Fruit fly (Drosophila melanogaster) whole organism, embryonic: Measurements from ENCODE around the gene CG13481.
A peak's percentile ranks its signal among the peaks of the same experiment; 100 is the strongest.

Experiments
- Abd-B ChIP-seq: fragments of 200-800 bp; sonication (Bioruptor generic); optimal IDR thresholded peaks from 2 replicates; lab custom pipeline; 2018; ENCODE audit warnings: missing biosample characterization, mild to moderate bottlenecking, missing genetic modification characterization, moderate library complexity
- BtbVII ChIP-seq: fragments of 200-800 bp; sonication (Bioruptor generic); optimal IDR thresholded peaks from 3 replicates; lab custom pipeline; 2017; ENCODE audit warnings: missing biosample characterization, mild to moderate bottlenecking, missing genetic modification characterization
- C15 ChIP-seq: fragments of 200-800 bp; sonication (Bioruptor generic); IDR thresholded peaks from 3 replicates; pipeline ENCODE4 v1.3.6; 2022; ENCODE audit warnings: missing biosample characterization, missing genetic modification characterization
- CG10431 ChIP-seq: fragments of 200-800 bp; sonication (Bioruptor generic); optimal IDR thresholded peaks from 3 replicates; lab custom pipeline; 2018; ENCODE audit warnings: missing biosample characterization, mild to moderate bottlenecking, missing genetic modification characterization
- CG11456 ChIP-seq: fragments of 200-800 bp; sonication (Bioruptor generic); IDR thresholded peaks from 3 replicates; pipeline ENCODE4 v1.3.6; 2022; ENCODE audit warnings: missing biosample characterization, missing genetic modification characterization
- CG12071 ChIP-seq: fragments of 200-800 bp; sonication (Bioruptor generic); optimal IDR thresholded peaks from 3 replicates; lab custom pipeline; 2018; ENCODE audit warnings: missing biosample characterization, mild to moderate bottlenecking, missing genetic modification characterization
- CG17612 ChIP-seq: fragments of 200-800 bp; sonication (Bioruptor generic); IDR thresholded peaks from 2 replicates; pipeline ENCODE4 v1.3.6; 2022; ENCODE audit warnings: missing biosample characterization, missing genetic modification characterization
- CG18476 ChIP-seq: fragments of 200-800 bp; sonication (Bioruptor generic); optimal IDR thresholded peaks from 2 replicates; lab custom pipeline; 2016; ENCODE audit warnings: missing biosample characterization, mild to moderate bottlenecking, missing genetic modification characterization
- CG2889 ChIP-seq: fragments of 200-800 bp; sonication (Bioruptor generic); IDR thresholded peaks from 3 replicates; pipeline ENCODE4 v1.3.6; 2022; ENCODE audit warnings: missing biosample characterization, missing genetic modification characterization
- CG3407 ChIP-seq: fragments of 200-800 bp; sonication (Bioruptor generic); optimal IDR thresholded peaks from 2 replicates; lab custom pipeline; 2018; ENCODE audit warnings: missing biosample characterization, mild to moderate bottlenecking, missing genetic modification characterization
- CG34224 ChIP-seq: fragments of 200-800 bp; sonication (Bioruptor generic); IDR thresholded peaks from 3 replicates; pipeline ENCODE4 v1.3.6; 2022; ENCODE audit warnings: missing biosample characterization, missing genetic modification characterization; ENCODE audit not compliant: partially characterized antibody
- CG3847 ChIP-seq: fragments of 200-800 bp; sonication (Bioruptor generic); IDR thresholded peaks from 2 replicates; pipeline ENCODE4 v1.3.6; 2022; ENCODE audit warnings: missing biosample characterization, missing genetic modification characterization
- CG7372 ChIP-seq: fragments of 200-800 bp; sonication (Bioruptor generic); IDR thresholded peaks from 2 replicates; pipeline ENCODE4 v1.3.6; 2022; ENCODE audit warnings: missing biosample characterization, missing genetic modification characterization
- CG7786 ChIP-seq: fragments of 200-800 bp; sonication (Bioruptor generic); optimal IDR thresholded peaks from 2 replicates; lab custom pipeline; 2016; ENCODE audit warnings: missing biosample characterization, missing genetic modification characterization
- CG7928 ChIP-seq: fragments of 200-800 bp; sonication (Bioruptor generic); optimal IDR thresholded peaks from 2 replicates; lab custom pipeline; 2017; ENCODE audit warnings: missing biosample characterization, mild to moderate bottlenecking, missing genetic modification characterization
- CG7987 ChIP-seq: fragments of 200-800 bp; sonication (Bioruptor generic); optimal IDR thresholded peaks from 2 replicates; lab custom pipeline; 2018; ENCODE audit warnings: missing biosample characterization, mild to moderate bottlenecking, missing genetic modification characterization, moderate library complexity
- Dbx ChIP-seq: fragments of 200-800 bp; sonication (Bioruptor generic); IDR thresholded peaks from 3 replicates; pipeline ENCODE4 v1.3.6; 2022; ENCODE audit warnings: missing biosample characterization, missing genetic modification characterization
- Dip3 ChIP-seq: fragments of 200-800 bp; sonication (Bioruptor generic); optimal IDR thresholded peaks from 3 replicates; lab custom pipeline; 2016; ENCODE audit warnings: missing biosample characterization, missing genetic modification characterization
- E2f1 ChIP-seq: fragments of 200-800 bp; sonication (Bioruptor generic); IDR thresholded peaks from 2 replicates; pipeline ENCODE4 v1.3.6; 2022; ENCODE audit warnings: missing biosample characterization, missing genetic modification characterization
- ERR ChIP-seq: fragments of 200-800 bp; sonication (Bioruptor generic); optimal IDR thresholded peaks from 2 replicates; lab custom pipeline; 2016; ENCODE audit warnings: missing biosample characterization, missing genetic modification characterization
- Ets65A ChIP-seq: fragments of 200-800 bp; sonication (Bioruptor generic); peaks from one replicate; lab custom pipeline; 2016; ENCODE audit warnings: missing biosample characterization, missing genetic modification characterization
- Kr ChIP-seq: fragments of 200-800 bp; sonication (Bioruptor generic); optimal IDR thresholded peaks from 2 replicates; lab custom pipeline; 2017; ENCODE audit warnings: missing biosample characterization, mild to moderate bottlenecking, missing genetic modification characterization
- MESR4 ChIP-seq: fragments of 200-800 bp; sonication (Bioruptor generic); optimal IDR thresholded peaks from 2 replicates; lab custom pipeline; 2018; ENCODE audit warnings: missing biosample characterization, mild to moderate bottlenecking, missing genetic modification characterization, moderate library complexity
- NFAT ChIP-seq: fragments of 200-800 bp; sonication (Bioruptor generic); IDR thresholded peaks from 2 replicates; pipeline ENCODE4 v1.3.6; 2022; ENCODE audit warnings: missing biosample characterization, missing genetic modification characterization
- Sox102F ChIP-seq: fragments of 200-800 bp; sonication (Bioruptor generic); optimal IDR thresholded peaks from 2 replicates; lab custom pipeline; 2018; ENCODE audit warnings: missing biosample characterization, mild to moderate bottlenecking, missing genetic modification characterization, moderate library complexity
- ap ChIP-seq: fragments of 200-800 bp; sonication (Bioruptor generic); IDR thresholded peaks from 2 replicates; pipeline ENCODE4 v1.3.6; 2022; ENCODE audit warnings: missing biosample characterization, missing genetic modification characterization
- croc ChIP-seq: fragments of 200-800 bp; sonication (Bioruptor generic); conservative IDR thresholded peaks from 3 replicates; pipeline ENCODE4 v1.3.6; 2022; ENCODE audit warnings: missing biosample characterization, missing genetic modification characterization
- disco-r ChIP-seq: fragments of 200-800 bp; sonication (Bioruptor generic); optimal IDR thresholded peaks from 2 replicates; lab custom pipeline; 2016; ENCODE audit warnings: missing biosample characterization, missing genetic modification characterization
- eve ChIP-seq, 2 experiments: fragments of >200 bp; optimal IDR thresholded peaks; 2 replicates each; lab custom pipeline; 2017; ENCODE audit warnings: missing biosample characterization in 2 of 2, missing genetic modification characterization in 2 of 2
- fd102C ChIP-seq: fragments of 200-800 bp; sonication (Bioruptor generic); optimal IDR thresholded peaks from 2 replicates; lab custom pipeline; 2018; ENCODE audit warnings: missing biosample characterization, mild to moderate bottlenecking, missing genetic modification characterization, moderate library complexity
- fd64A ChIP-seq: fragments of 200-800 bp; sonication (Bioruptor generic); optimal IDR thresholded peaks from 3 replicates; lab custom pipeline; 2018; ENCODE audit warnings: missing biosample characterization, mild to moderate bottlenecking, missing genetic modification characterization
- gfzf ChIP-seq: fragments of 200-800 bp; sonication (Bioruptor generic); optimal IDR thresholded peaks from 2 replicates; lab custom pipeline; 2016; ENCODE audit warnings: missing biosample characterization, mild to moderate bottlenecking, missing genetic modification characterization, moderate library complexity
- gsb ChIP-seq: fragments of 200-800 bp; sonication (Bioruptor generic); IDR thresholded peaks from 2 replicates; pipeline ENCODE4 v1.3.6; 2022; ENCODE audit warnings: missing biosample characterization, missing genetic modification characterization
- hbn ChIP-seq: fragments of 200-800 bp; sonication (Bioruptor generic); IDR thresholded peaks from 2 replicates; pipeline ENCODE4 v1.3.6; 2022; ENCODE audit warnings: missing biosample characterization, missing genetic modification characterization; ENCODE audit not compliant: partially characterized antibody
- inv ChIP-seq: fragments of 200-800 bp; sonication (Bioruptor generic); IDR thresholded peaks from 2 replicates; pipeline ENCODE4 v1.3.6; 2022; ENCODE audit warnings: missing biosample characterization, missing genetic modification characterization; ENCODE audit not compliant: partially characterized antibody
- lilli ChIP-seq: fragments of 200-800 bp; sonication (Bioruptor generic); optimal IDR thresholded peaks from 3 replicates; lab custom pipeline; 2016; ENCODE audit warnings: missing biosample characterization, missing genetic modification characterization
- lov ChIP-seq, 2 experiments: fragments of 200-800 bp in 1 of 2; fragments of >200 bp in 1 of 2; sonication (Bioruptor generic) in 1 of 2; IDR thresholded peaks in 1 of 2; optimal IDR thresholded peaks in 1 of 2; 2 replicates in 1 of 2; 3 replicates in 1 of 2; pipeline versions ENCODE4 v1.3.6 to Lab custom; 2017 to 2022; ENCODE audit warnings: missing biosample characterization in 1 of 2, missing genetic modification characterization in 1 of 2
- luna ChIP-seq: fragments of 200-800 bp; sonication (Bioruptor generic); optimal IDR thresholded peaks from 2 replicates; lab custom pipeline; 2016; ENCODE audit warnings: missing biosample characterization, missing genetic modification characterization
- otp ChIP-seq: fragments of 200-800 bp; sonication (Bioruptor generic); IDR thresholded peaks from 3 replicates; pipeline ENCODE4, ENCODE4 v1.3.6; 2022; ENCODE audit warnings: missing biosample characterization, missing genetic modification characterization
- p53 ChIP-seq: fragments of 200-800 bp; sonication (Bioruptor generic); optimal IDR thresholded peaks from 2 replicates; lab custom pipeline; 2016; ENCODE audit warnings: missing biosample characterization, missing genetic modification characterization
- phol ChIP-seq: fragments of 200-800 bp; sonication (Bioruptor generic); optimal IDR thresholded peaks from 3 replicates; lab custom pipeline; 2018; ENCODE audit warnings: missing biosample characterization, mild to moderate bottlenecking, missing genetic modification characterization, moderate library complexity
- sens ChIP-seq: fragments of 200-800 bp; sonication (Bioruptor generic); peaks from one replicate; lab custom pipeline; 2016; ENCODE audit warnings: missing biosample characterization, missing genetic modification characterization
- shn ChIP-seq: fragments of 200-800 bp; sonication (Bioruptor generic); optimal IDR thresholded peaks from 3 replicates; lab custom pipeline; 2016; ENCODE audit warnings: missing biosample characterization, missing genetic modification characterization
- sna ChIP-seq: fragments of 200-800 bp; sonication (Bioruptor generic); IDR thresholded peaks from 2 replicates; pipeline ENCODE4 v1.3.6; 2022; ENCODE audit warnings: missing biosample characterization, missing genetic modification characterization; ENCODE audit not compliant: partially characterized antibody
- sr ChIP-seq: fragments of 200-800 bp; sonication (Bioruptor generic); IDR thresholded peaks from 3 replicates; pipeline ENCODE4 v1.3.6; 2022; ENCODE audit warnings: missing biosample characterization, missing genetic modification characterization
- ssp ChIP-seq: fragments of 200-800 bp; sonication (Bioruptor generic); IDR thresholded peaks from 2 replicates; pipeline ENCODE4 v1.3.6; 2022; ENCODE audit warnings: missing biosample characterization, missing genetic modification characterization
- tgo ChIP-seq: fragments of 200-800 bp; sonication (Bioruptor generic); IDR thresholded peaks from 3 replicates; pipeline ENCODE4 v1.3.6; 2022; ENCODE audit warnings: missing biosample characterization, missing genetic modification characterization
- tll ChIP-seq, 2 experiments: fragments of 200-800 bp in 1 of 2; fragments of >200 bp in 1 of 2; sonication (Bioruptor generic) in 1 of 2; optimal IDR thresholded peaks; 2 replicates each; lab custom pipeline; 2017 to 2019; ENCODE audit warnings: missing biosample characterization in 2 of 2, missing genetic modification characterization in 2 of 2, mild to moderate bottlenecking in 1 of 2, moderate library complexity in 1 of 2
- tup ChIP-seq: fragments of 200-800 bp; sonication (Bioruptor generic); optimal IDR thresholded peaks from 2 replicates; lab custom pipeline; 2016; ENCODE audit warnings: missing biosample characterization, mild to moderate bottlenecking, missing genetic modification characterization, moderate library complexity

CG13481 gene

DNA sequence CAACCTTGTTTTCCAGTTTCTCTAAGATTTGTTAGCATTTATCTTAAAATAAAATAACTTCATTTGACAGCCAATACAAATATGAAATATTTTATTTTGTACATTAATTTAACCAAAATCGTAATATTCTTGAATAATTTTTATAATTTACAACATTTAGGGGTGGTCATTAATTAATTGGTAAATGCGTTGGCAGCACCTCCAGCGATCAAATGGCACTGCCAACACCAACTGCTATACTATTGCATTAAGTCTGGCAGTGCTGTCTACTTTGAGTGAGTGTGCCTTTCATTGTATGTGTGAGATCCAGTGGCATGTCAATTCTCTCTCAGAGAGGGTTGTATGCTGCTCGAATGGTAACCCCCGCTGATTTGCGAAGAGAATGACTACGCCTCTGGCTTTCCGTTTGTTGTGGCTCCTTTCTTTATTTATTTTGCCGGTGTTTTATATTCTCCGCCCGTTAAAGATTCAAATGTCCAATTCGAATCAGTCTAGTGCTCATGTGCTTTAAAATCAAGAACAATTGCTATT is 40.7 kb upstream of the CG13481 start, which contains the start of gene CG3919 (continued):
- TF ChIP-seq NFAT (GFP tag; lab: Robert Waterston, UW) (peak; percentile 78), shn (GFP tag; lab: Kevin White, UChicago) (peak; percentile 52), hbn (GFP tag; lab: Robert Waterston, UW) (no peak), CG10431 (no peak), sens (peak; percentile 92), CG3847 (peak; percentile 54; the same call in 1 of the 2 replicates), phol (tag; lab: Kevin White, UChicago) (peak; percentile 81), CG7987 (GFP tag; lab: Kevin White, UChicago) (peak; percentile 41), CG11456 (GFP tag; lab: Robert Waterston, UW) (peak; percentile 71), CG7786 (GFP tag; lab: Kevin White, UChicago) (peak; percentile 63), disco-r (GFP tag; lab: Kevin White, UChicago) (no peak), BtbVII (GFP tag; lab: Kevin White, UChicago) (peak; percentile 17), eve (GFP tag; optimal IDR thresholded peaks at IDR 0.05; lab: Kevin White, UChicago) (peak in 1 of 2 experiments; percentile 61), lov (optimal IDR thresholded peaks at IDR 0.05; lab: Kevin White, UChicago) (no peak), lov (GFP tag; IDR thresholded peaks at IDR 0.05; lab: Robert Waterston, UW) (peak; percentile 36; the same call in 1 of the 3 replicates), CG7928 (GFP tag; lab: Kevin White, UChicago) (peak; percentile 48), fd64A (GFP tag; lab: Kevin White, UChicago) (no peak), lilli (peak; percentile 37), CG34224 (GFP tag; lab: Robert Waterston, UW) (no peak), ssp (GFP tag; lab: Robert Waterston, UW) (0 out of 2 replicates have a peak, but pooled peaks have one; percentile 19), sr (peak; percentile 33; the same call in 1 of the 3 replicates), CG2889 (GFP tag; lab: Robert Waterston, UW) (no peak), Dip3 (GFP tag; lab: Kevin White, UChicago) (no peak), gsb (GFP tag; lab: Robert Waterston, UW) (no peak), MESR4 (GFP tag; lab: Kevin White, UChicago) (peak; percentile 18), Abd-B (GFP tag; lab: Kevin White, UChicago) (peak; percentile 88), sna (GFP tag; lab: Robert Waterston, UW) (no peak), CG18476 (GFP tag; lab: Kevin White, UChicago) (peak; percentile 65), Ets65A (GFP tag; lab: Kevin White, UChicago) (peak; percentile 97), tup (GFP tag; lab: Kevin White, UChicago) (no peak), croc (GFP tag; lab: Robert Waterston, UW) (peak; percentile 42; the same call in 1 of the 3 replicates), otp (peak; percentile 77; the same call in 2 of the 3 replicates), luna (GFP tag; lab: Kevin White, UChicago) (peak; percentile 19), tgo (GFP tag; lab: Robert Waterston, UW) (peak; percentile 39; the same call in 1 of the 3 replicates), ap (GFP tag; lab: Robert Waterston, UW) (no peak), CG7372 (no peak), Sox102F (GFP tag; lab: Kevin White, UChicago) (peak; percentile 70), p53 (peak; percentile 45), CG12071 (GFP tag; lab: Kevin White, UChicago) (no peak), tll (GFP tag; optimal IDR thresholded peaks at IDR 0.05; lab: Kevin White, UChicago) (no peak), inv (GFP tag; lab: Robert Waterston, UW) (no peak), gfzf (GFP tag; lab: Kevin White, UChicago) (no peak), CG17612 (GFP tag; lab: Robert Waterston, UW) (0 out of 2 replicates have a peak, but pooled peaks have one; percentile 4), fd102C (GFP tag; lab: Kevin White, UChicago) (no peak), C15 (GFP tag; lab: Robert Waterston, UW) (no peak), E2f1 (peak; percentile 45; the same call in 1 of the 2 replicates), Dbx (GFP tag; lab: Robert Waterston, UW) (peak; percentile 45; the same call in 1 of the 3 replicates), Kr (GFP tag; lab: Kevin White, UChicago) (no peak), CG3407 (GFP tag; lab: Kevin White, UChicago) (peak; percentile 15), ERR (peak; percentile 6)
